Fruit fly (Drosophila melanogaster) ovary, adult (tissue): ENCODE measurements around the gene CG10660.

Source experiments
- CG17801 ChIP-seq: fragments of 200-800 bp; optimal IDR thresholded peaks from 2 replicates; lab custom pipeline; 2019; ENCODE audit warnings: missing biosample characterization, mild to moderate bottlenecking, missing genetic modification characterization, moderate library complexity; ENCODE audit not compliant: partially characterized antibody

The CG10660 gene

DNA sequence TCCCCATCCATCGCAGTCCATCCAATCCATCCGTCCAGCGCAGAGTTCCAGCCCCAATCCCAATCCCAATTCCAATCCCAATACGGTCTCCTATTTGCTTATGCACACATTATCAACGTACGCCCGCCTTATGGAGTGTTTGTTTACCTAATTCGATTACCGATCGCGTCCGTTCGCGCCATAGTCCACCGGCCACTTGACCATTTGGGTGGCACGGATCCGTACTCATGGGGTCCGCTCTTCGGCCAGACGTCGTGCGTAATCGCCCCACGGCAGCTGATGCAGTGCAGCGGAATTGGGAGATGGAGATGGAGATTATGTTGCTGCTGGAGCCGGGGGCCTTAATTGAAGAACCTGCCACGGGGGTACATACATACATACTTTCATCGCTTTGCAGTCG, 20.0 kb downstream of the CG10660 start:
- TF ChIP-seq CG17801 = no peak

DNA sequence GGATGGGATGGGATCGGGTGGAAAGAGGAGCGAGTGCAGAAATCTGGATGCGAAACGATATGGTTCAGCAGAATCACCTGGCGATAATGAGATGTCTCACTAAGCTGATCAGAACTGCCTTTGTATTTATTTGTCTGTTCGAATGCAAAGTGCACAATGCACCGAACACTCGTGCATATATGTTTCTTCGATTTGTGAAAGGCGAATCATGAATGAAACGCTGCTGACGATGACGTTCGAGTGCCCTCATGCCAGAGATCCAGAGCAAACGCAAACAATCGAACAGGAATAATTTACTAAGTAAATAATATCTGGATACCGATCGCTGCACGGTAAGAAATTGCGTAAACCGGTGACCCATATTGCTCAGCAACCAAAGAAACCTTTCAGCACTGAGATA, 20.8 kb downstream of the CG10660 start, which contains the start of gene CG32102:
CG32102 (minus strand) TSS at position 101 of the 400 bp plus-strand sequence.
- TF ChIP-seq CG17801 = no peak

DNA sequence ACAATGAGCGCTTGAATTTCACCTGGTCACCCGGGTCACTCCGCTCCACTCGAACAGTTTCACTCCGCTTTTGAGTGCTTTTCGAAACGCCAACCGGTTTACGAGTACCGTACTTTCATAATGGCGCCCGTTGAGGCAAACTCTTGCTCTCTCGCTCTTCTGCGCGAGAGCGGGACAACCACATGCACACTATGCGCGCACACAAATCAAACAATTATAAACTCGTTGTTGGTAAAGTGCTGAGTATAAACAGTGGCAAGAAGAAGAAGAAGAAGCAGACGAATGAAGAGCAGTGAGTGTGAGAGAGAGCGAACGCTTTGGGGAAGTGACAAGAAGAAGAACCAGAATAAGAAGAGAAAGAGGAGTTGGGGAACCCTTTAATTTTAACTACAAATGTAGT, 22.5 kb downstream of the CG10660 start, which contains the start of gene eyg:
eyg (minus strand) TSS at position 6 of the 400 bp plus-strand sequence.
- no peak for TF ChIP-seq CG17801

DNA sequence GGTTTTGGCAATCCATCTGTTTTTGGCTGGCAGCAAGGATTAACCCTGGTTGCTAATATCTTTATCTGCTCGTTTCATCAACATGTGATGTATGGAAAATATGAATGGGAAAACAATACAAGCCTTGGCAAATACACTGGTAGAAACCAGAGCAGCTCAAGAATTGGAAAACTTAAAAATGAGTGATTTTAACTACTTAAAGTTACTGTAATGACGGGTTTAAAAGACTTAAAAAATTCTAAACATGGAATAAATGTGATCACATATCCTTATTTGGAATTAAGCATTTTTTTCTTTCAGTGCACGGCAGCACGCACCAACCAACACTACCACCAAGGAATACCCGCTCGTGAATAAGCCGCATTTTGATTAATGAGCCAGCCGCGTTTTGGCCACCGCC, 25.2 kb downstream of the CG10660 start:
- no peak for TF ChIP-seq CG17801

DNA sequence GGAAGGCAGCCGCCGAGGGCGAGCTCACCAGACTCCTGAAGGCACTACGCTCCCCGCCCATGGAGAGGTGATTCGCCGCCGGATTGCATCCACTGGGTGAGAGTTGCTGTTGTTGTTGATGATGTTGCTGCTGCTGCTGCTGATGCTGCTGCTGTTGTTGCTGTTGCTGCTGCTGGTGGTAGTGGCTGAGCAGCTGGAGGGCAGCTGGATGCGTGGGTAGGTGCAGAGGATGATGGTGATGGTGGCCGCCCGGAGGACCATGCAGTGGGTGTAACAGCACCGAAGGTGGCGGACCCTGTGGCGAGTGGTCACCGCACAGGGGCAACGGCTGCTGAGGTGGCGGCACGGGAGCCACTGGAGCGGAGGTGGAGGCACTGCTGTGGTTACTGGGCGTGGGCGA, 26.9 kb downstream of the CG10660 start:
- no peak for TF ChIP-seq CG17801

DNA sequence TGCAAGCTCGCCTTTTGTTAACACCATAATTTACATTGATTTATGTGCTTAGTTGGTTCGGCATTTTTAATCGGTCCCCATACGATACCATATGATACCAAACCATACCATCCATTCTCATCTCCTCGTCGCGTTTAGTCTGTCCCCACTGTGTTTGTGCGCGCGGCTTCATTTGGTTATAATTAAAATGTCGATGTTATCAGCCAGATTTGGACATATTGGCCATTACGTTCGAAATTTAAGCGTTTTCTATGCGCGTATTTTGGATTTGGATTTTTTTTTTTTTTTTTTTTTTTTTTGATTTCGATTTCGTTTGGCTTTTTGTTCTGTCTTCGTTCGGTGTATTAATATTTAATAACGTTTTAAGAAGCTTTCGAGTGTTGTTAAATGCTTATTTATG, 28.5 kb downstream of the CG10660 start:
- no peak for TF ChIP-seq CG17801

DNA sequence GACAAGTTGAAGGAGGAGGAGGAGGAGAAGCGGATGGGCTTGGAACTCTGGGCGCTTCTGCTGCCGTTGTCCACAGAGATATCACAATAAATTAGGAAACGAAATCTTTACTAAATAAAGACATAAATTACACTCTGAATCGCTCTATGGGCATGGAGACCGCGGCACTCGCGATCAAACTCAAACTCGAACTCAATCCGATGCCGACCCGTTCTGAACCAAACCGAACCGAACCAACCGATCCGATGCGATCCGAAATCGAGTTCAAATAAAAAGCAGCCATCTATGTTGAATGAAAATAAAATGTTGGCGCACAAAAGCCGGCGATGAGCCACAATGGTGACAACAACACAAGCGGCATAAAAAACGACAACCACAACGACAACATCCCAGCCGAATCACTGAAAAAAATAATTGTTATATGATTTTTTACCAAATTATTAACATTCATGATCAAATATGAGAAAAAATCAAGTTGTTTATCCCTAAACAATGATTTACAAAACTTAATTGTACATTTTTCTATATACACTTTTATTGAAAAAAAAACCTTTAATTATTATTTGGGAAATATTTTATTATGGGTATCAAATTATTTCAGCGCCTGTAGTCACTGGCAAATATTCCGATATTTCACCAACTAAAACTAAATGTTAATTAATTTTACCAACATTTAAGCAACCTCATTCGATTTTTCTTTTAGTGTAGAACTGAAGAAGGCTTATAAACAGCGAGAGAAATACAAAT, 33.4 kb downstream of the CG10660 start:
- TF ChIP-seq CG17801 = no peak

DNA sequence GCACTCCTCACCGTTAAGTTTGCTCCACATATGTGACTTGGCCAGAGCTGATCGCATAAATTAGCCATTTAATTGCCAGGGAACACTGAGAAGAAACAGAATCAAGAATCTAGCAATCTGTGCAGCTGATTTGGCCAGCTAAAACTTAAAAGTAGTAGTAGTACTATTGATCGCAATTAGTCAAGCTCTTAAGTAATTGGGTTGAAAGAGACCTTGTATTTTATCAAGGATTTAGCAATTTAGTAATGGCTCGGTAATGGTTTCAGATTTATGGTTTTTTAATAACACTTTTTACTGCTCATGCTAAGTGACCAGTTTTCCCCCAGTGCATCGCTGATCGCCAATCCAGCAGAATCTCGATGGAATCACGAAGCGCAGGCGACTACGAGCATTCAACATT, 35.4 kb downstream of the CG10660 start:
- TF ChIP-seq CG17801 = no peak

DNA sequence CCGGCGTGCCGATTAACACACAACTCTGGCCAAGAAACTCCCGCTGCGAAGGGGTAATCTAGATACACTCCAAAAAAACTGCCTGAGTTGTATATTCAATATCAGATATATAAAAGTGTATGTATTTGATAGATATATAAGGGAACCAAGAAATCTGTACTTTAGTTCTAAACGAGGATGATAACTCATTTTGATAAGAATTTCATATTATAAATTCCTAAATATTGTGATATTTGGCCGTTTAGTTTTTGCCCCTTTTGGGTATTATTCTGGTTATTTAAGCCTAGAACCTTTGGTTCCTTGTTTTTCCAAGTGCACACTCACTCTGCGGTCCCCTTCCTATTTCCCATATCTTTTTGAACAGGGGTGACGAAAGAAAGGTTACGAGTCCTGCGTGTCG, 36.9 kb downstream of the CG10660 start:
- no peak for TF ChIP-seq CG17801

DNA sequence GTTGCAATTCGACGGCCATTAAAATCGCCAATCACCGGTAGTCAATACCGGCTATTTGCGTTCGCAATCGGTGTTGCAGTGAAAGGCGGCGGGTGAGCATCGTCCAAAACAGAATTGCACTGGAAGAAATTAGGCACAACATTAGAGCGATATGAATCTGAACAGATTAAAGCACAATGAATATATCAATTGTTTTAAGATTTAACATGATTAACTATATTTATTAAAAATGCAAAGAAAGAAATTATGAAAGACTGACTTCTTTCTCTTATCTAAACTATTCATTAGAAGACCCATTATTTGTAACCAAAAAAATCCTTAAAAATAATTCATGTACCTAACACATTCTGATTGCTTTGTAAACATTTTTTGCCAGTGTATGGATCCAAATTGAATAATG, 43.0 kb downstream of the CG10660 start:
- TF ChIP-seq CG17801 = no peak

DNA sequence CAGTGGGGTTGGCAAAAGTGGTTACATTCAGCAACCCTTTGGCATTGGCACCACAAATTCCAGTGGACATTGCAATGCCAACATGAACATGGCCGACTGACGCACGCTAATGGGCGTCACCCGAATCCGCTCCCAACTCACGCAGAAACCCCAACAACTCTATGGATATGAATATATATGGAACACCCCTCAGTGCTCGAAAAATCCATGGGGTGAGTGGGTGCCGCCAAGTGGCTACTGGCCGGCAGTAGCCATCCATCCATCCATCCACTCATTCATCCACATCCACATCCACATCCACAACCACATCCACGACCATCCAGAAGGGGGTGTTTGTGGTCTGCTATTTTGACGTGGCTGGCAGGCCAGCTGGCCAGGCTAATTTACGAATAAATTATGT, 43.4 kb downstream of the CG10660 start:
- no peak for TF ChIP-seq CG17801

DNA sequence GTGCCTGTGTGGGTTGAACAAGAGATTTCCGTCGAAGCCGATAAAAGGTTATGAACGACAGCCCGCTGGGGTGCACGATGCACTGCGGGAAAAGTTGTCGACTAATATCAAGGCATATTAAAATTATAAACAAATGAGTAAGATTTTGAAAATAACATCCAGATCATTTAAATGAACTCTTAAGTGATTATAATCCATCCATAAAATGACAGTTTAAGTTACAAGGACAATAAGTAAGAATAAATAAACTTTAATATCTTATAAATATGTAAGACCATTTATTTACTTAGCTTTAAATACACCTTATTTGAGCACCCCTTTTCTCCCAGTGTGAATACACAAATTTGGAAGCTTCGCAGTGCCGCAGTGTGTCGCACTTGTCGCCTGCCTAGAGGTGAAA, 46.4 kb downstream of the CG10660 start:
- TF ChIP-seq CG17801 = no peak

DNA sequence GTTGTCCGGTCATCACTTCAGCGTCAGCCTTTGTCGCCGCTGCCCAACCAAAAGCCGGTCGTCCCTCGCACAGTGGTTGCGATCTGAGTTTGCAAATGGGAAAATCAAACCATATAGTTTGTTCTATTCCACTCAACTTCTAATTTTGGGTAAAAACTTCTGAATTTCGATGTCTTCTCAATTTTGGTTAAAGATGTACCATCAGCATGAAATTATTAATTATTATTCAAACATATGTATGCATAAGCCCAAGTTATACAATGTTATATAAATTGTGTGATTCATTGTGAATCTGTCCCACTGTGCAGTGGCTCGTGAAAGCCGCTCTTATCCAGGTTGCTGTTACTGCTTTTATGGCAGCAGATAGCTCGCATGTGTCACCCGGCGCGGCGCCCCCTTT, 47.9 kb downstream of the CG10660 start:
- no peak for TF ChIP-seq CG17801
